Worm (Caenorhabditis elegans) whole organism, L3 larva: ENCODE measurements around the gene C52B9.8.

Experiments
- R02D3.7 ChIP-seq: fragments of 150-350 bp; optimal IDR thresholded peaks from 2 replicates; lab custom pipeline; 2014; ENCODE audit warnings: missing biosample characterization, missing genetic modification characterization
- ZK546.5 ChIP-seq: sonication (generic microtip); optimal IDR thresholded peaks from 2 replicates; lab custom pipeline; 2017; ENCODE audit warnings: missing biosample characterization, missing genetic modification characterization
- aly-2 ChIP-seq: fragments of 150-350 bp; optimal IDR thresholded peaks from 2 replicates; lab custom pipeline; 2014; ENCODE audit warnings: missing biosample characterization, missing genetic modification characterization
- ama-1 ChIP-seq: fragments of 150-350 bp; optimal IDR thresholded peaks from 2 replicates; lab custom pipeline; 2018
- ceh-16 ChIP-seq: sonication (generic microtip); optimal IDR thresholded peaks from 2 replicates; lab custom pipeline; 2017; ENCODE audit warnings: missing biosample characterization, missing genetic modification characterization
- ceh-28 ChIP-seq: fragments of 150-350 bp; optimal IDR thresholded peaks from 2 replicates; lab custom pipeline; 2014; ENCODE audit warnings: missing biosample characterization, missing genetic modification reagents, missing genetic modification characterization
- ceh-9 ChIP-seq: sonication (generic microtip); optimal IDR thresholded peaks from 2 replicates; lab custom pipeline; 2018; ENCODE audit warnings: missing biosample characterization, missing genetic modification characterization
- daf-12 ChIP-seq: fragments of 150-350 bp; optimal IDR thresholded peaks from 2 replicates; lab custom pipeline; 2014; ENCODE audit warnings: missing biosample characterization, missing genetic modification reagents, missing genetic modification characterization
- egl-27 ChIP-seq: sonication (generic microtip); optimal IDR thresholded peaks from 4 replicates; lab custom pipeline; 2017; ENCODE audit warnings: missing biosample characterization, missing genetic modification reagents, missing genetic modification characterization
- egl-5 ChIP-seq: fragments of 150-350 bp; optimal IDR thresholded peaks from 2 replicates; lab custom pipeline; 2017; ENCODE audit warnings: missing biosample characterization, missing genetic modification reagents, missing genetic modification characterization, inconsistent platforms
- elt-1 ChIP-seq: fragments of 150-350 bp; optimal IDR thresholded peaks from 2 replicates; lab custom pipeline; 2014; ENCODE audit warnings: missing biosample characterization, missing genetic modification characterization
- elt-2 ChIP-seq: sonication (generic microtip); optimal IDR thresholded peaks from 2 replicates; lab custom pipeline; 2016; ENCODE audit warnings: missing genetic modification reagents, mild to moderate bottlenecking, missing genetic modification characterization, missing compliant biosample characterization
- elt-3 ChIP-seq, 3 experiments: fragments of 150-350 bp in 1 of 3; sonication (generic microtip) in 2 of 3; optimal IDR thresholded peaks; 2 replicates in 2 of 3; 4 replicates in 1 of 3; lab custom pipeline; 2014 to 2017; ENCODE audit warnings: missing biosample characterization in 3 of 3, missing genetic modification characterization in 3 of 3
- eor-1 ChIP-seq, 2 experiments: fragments of 150-350 bp; optimal IDR thresholded peaks; 2 replicates each; lab custom pipeline; 2014 to 2018; ENCODE audit warnings: missing biosample characterization in 2 of 2, missing genetic modification characterization in 2 of 2
- fkh-10 ChIP-seq: sonication (generic microtip); optimal IDR thresholded peaks from 2 replicates; lab custom pipeline; 2017; ENCODE audit warnings: missing biosample characterization, missing genetic modification reagents, missing genetic modification characterization
- fkh-2 ChIP-seq: fragments of 150-350 bp; optimal IDR thresholded peaks from 2 replicates; lab custom pipeline; 2014; ENCODE audit warnings: missing biosample characterization, missing genetic modification reagents, missing genetic modification characterization
- fos-1 ChIP-seq: fragments of 150-350 bp; optimal IDR thresholded peaks from 2 replicates; lab custom pipeline; 2014; ENCODE audit warnings: missing biosample characterization, missing genetic modification characterization
- hmg-11 ChIP-seq: sonication (generic microtip); optimal IDR thresholded peaks from 2 replicates; lab custom pipeline; 2016; ENCODE audit warnings: missing genetic modification characterization, missing compliant biosample characterization
- jun-1 ChIP-seq: fragments of 150-350 bp; optimal IDR thresholded peaks from 2 replicates; lab custom pipeline; 2014; ENCODE audit warnings: missing biosample characterization, missing genetic modification reagents, missing genetic modification characterization
- lin-15B ChIP-seq: fragments of 150-350 bp; optimal IDR thresholded peaks from 2 replicates; lab custom pipeline; 2014; ENCODE audit warnings: missing biosample characterization, missing genetic modification characterization
- lin-39 ChIP-seq: fragments of 150-350 bp; optimal IDR thresholded peaks from 2 replicates; lab custom pipeline; 2018; ENCODE audit warnings: missing biosample characterization, missing genetic modification reagents, missing genetic modification characterization
- lsy-12 ChIP-seq: sonication (generic microtip); optimal IDR thresholded peaks from 2 replicates; lab custom pipeline; 2016; ENCODE audit warnings: mild to moderate bottlenecking, missing genetic modification characterization, missing compliant biosample characterization
- mdl-1 ChIP-seq: fragments of 150-350 bp; optimal IDR thresholded peaks from 2 replicates; lab custom pipeline; 2014; ENCODE audit warnings: missing biosample characterization, missing genetic modification characterization
- nfya-1 ChIP-seq: sonication (generic microtip); optimal IDR thresholded peaks from 2 replicates; lab custom pipeline; 2017; ENCODE audit warnings: missing genetic modification characterization, mild to moderate bottlenecking, missing compliant biosample characterization, antibody characterized with exemption, moderate library complexity; ENCODE audit not compliant: insufficient read depth
- nhr-11 ChIP-seq: fragments of 150-350 bp; optimal IDR thresholded peaks from 2 replicates; lab custom pipeline; 2014; ENCODE audit warnings: missing biosample characterization, missing genetic modification characterization
- nhr-23 ChIP-seq: fragments of 150-350 bp; optimal IDR thresholded peaks from 2 replicates; lab custom pipeline; 2014; ENCODE audit warnings: missing biosample characterization, missing genetic modification reagents, missing genetic modification characterization
- nhr-237 ChIP-seq: fragments of 150-350 bp; optimal IDR thresholded peaks from 2 replicates; lab custom pipeline; 2014; ENCODE audit warnings: missing biosample characterization, missing genetic modification characterization
- nhr-25 ChIP-seq: sonication (generic microtip); optimal IDR thresholded peaks from 2 replicates; lab custom pipeline; 2017; ENCODE audit warnings: missing biosample characterization, missing genetic modification characterization
- nhr-28 ChIP-seq: fragments of 150-350 bp; optimal IDR thresholded peaks from 2 replicates; lab custom pipeline; 2014; ENCODE audit warnings: missing biosample characterization, missing genetic modification characterization
- nhr-43 ChIP-seq: sonication (generic microtip); optimal IDR thresholded peaks from 2 replicates; lab custom pipeline; 2016; ENCODE audit warnings: mild to moderate bottlenecking, missing genetic modification characterization, missing compliant biosample characterization; ENCODE audit not compliant: poor library complexity, severe bottlenecking
- nhr-67 ChIP-seq: fragments of 150-350 bp; optimal IDR thresholded peaks from 2 replicates; lab custom pipeline; 2014; ENCODE audit warnings: missing biosample characterization, missing genetic modification characterization
- nhr-76 ChIP-seq: fragments of 150-350 bp; sonication (generic microtip); optimal IDR thresholded peaks from 5 replicates; lab custom pipeline; 2014; ENCODE audit warnings: missing biosample characterization, missing genetic modification characterization
- nhr-77 ChIP-seq: fragments of 150-350 bp; optimal IDR thresholded peaks from 2 replicates; lab custom pipeline; 2014; ENCODE audit warnings: missing biosample characterization, missing genetic modification characterization
- pqm-1 ChIP-seq: fragments of 150-350 bp; optimal IDR thresholded peaks from 2 replicates; lab custom pipeline; 2017; ENCODE audit warnings: missing biosample characterization, missing genetic modification characterization, inconsistent platforms
- sea-2 ChIP-seq: fragments of 150-350 bp; sonication (generic microtip); optimal IDR thresholded peaks from 4 replicates; lab custom pipeline; 2014; ENCODE audit warnings: missing biosample characterization, missing genetic modification reagents, missing genetic modification characterization
- skn-1 ChIP-seq: fragments of 150-350 bp; optimal IDR thresholded peaks from 2 replicates; lab custom pipeline; 2014; ENCODE audit warnings: missing biosample characterization, missing genetic modification characterization
- snpc-4 ChIP-seq: fragments of 150-350 bp; optimal IDR thresholded peaks from 2 replicates; lab custom pipeline; 2014; ENCODE audit warnings: missing biosample characterization, missing genetic modification characterization
- tbx-2 ChIP-seq: sonication (generic microtip); optimal IDR thresholded peaks from 2 replicates; lab custom pipeline; 2016; ENCODE audit warnings: mild to moderate bottlenecking, missing genetic modification characterization, missing compliant biosample characterization
- unc-62 ChIP-seq: fragments of 150-350 bp; sonication (generic microtip); optimal IDR thresholded peaks from 4 replicates; lab custom pipeline; 2014; ENCODE audit warnings: missing biosample characterization, missing genetic modification reagents, missing genetic modification characterization
- zag-1 ChIP-seq: fragments of 150-350 bp; optimal IDR thresholded peaks from 2 replicates; lab custom pipeline; 2014; ENCODE audit warnings: missing biosample characterization, missing genetic modification characterization
- ztf-11 ChIP-seq: fragments of 150-350 bp; optimal IDR thresholded peaks from 2 replicates; lab custom pipeline; 2014; ENCODE audit warnings: missing biosample characterization, missing genetic modification characterization

The C52B9.8 gene

ce11 chrX:4311668-4312067 lies at the start of gene C52B9.8:
Gene C52B9.8, minus strand, starts transcription at chrX:4311768.
- TF ChIP-seq egl-5 (tag; lab: Kevin White, UChicago) (no peak), fkh-2 (tag; lab: Kevin White, UChicago) (no peak), fkh-10 (no peak), aly-2 (no peak), unc-62 (no peak), elt-1 (no peak), ama-1 (lab: Kevin White, UChicago) (no peak), nhr-11 (tag; lab: Kevin White, UChicago) (no peak), nhr-28 (no peak), ceh-28 (tag; lab: Kevin White, UChicago) (no peak), tbx-2 (tag; lab: Kevin White, UChicago) (no peak), sea-2 (no peak), ztf-11 (tag; lab: Kevin White, UChicago) (no peak), R02D3.7 (tag; lab: Kevin White, UChicago) (no peak)

ce11 chrX:4359030-4359429 lies 47.5 kb upstream of the C52B9.8 start:
- peak; percentile 61 for TF ChIP-seq elt-2 (tag; lab: Kevin White, UChicago)
- TF ChIP-seq lin-39 (tag; lab: Kevin White, UChicago): no peak
- TF ChIP-seq, all 47 proteins: peak for 1

ce11 chrX:4357467-4357866 lies 45.9 kb upstream of the C52B9.8 start, which contains the start of gene F14H12.6:
Gene F14H12.6, minus strand, starts transcription at chrX:4357567.
- TF ChIP-seq skn-1 (tag; lab: Kevin White, UChicago): no peak
- TF ChIP-seq daf-12 (tag; lab: Kevin White, UChicago): no peak
- no peak for TF ChIP-seq nhr-23 (tag; lab: Kevin White, UChicago)
- TF ChIP-seq egl-27 (tag; lab: Kevin White, UChicago): no peak
- no peak for TF ChIP-seq nhr-76
- no peak for TF ChIP-seq ceh-16 (tag; lab: Kevin White, UChicago)
- TF ChIP-seq pqm-1 (tag; lab: Kevin White, UChicago): no peak
- TF ChIP-seq eor-1 (tag; optimal IDR thresholded peaks at IDR 0.05; lab: Kevin White, UChicago): no peak
- no peak for TF ChIP-seq zag-1 (tag; lab: Kevin White, UChicago)
- TF ChIP-seq unc-62: no peak
- no peak for TF ChIP-seq fkh-2 (tag; lab: Kevin White, UChicago)
- no peak for TF ChIP-seq fos-1 (tag; lab: Kevin White, UChicago)
- no peak for TF ChIP-seq mdl-1 (tag; lab: Kevin White, UChicago)
- TF ChIP-seq ZK546.5 (tag; lab: Kevin White, UChicago): no peak
- no peak for TF ChIP-seq ceh-9 (tag; lab: Kevin White, UChicago)
- TF ChIP-seq nhr-11 (tag; lab: Kevin White, UChicago): no peak
- no peak for TF ChIP-seq nhr-77 (tag; lab: Kevin White, UChicago)

- TF ChIP-seq nhr-76: no peak
- TF ChIP-seq nhr-77 (tag; lab: Kevin White, UChicago): no peak
- no peak for TF ChIP-seq fkh-2 (tag; lab: Kevin White, UChicago)
- no peak for TF ChIP-seq ZK546.5 (tag; lab: Kevin White, UChicago)
- TF ChIP-seq eor-1 (tag; optimal IDR thresholded peaks at IDR 0.05; lab: Kevin White, UChicago): no peak
- no peak for TF ChIP-seq sea-2
- no peak for TF ChIP-seq unc-62
- no peak for TF ChIP-seq zag-1 (tag; lab: Kevin White, UChicago)
- no peak for TF ChIP-seq ama-1 (lab: Kevin White, UChicago)
- no peak for TF ChIP-seq R02D3.7 (tag; lab: Kevin White, UChicago)
- no peak for TF ChIP-seq aly-2
- no peak for TF ChIP-seq lin-15B (tag; lab: Kevin White, UChicago)
- no peak for TF ChIP-seq nhr-11 (tag; lab: Kevin White, UChicago)
- TF ChIP-seq jun-1 (tag; lab: Kevin White, UChicago): no peak
These were observed 41.8 kb upstream of the C52B9.8 start, which contains the start of gene col-165 for ce11 chrX:4353318-4353717. Gene col-165, plus strand, starts transcription at chrX:4353618.

ce11 chrX:4350198-4350597 lies 38.6 kb upstream of the C52B9.8 start, which contains the start of gene F14H12.2:
Gene F14H12.2, plus strand, starts transcription at chrX:4350498.
- no peak for TF ChIP-seq elt-1
- TF ChIP-seq nhr-23 (tag; lab: Kevin White, UChicago): no peak
- no peak for TF ChIP-seq ZK546.5 (tag; lab: Kevin White, UChicago)
- no peak for TF ChIP-seq nfya-1
- TF ChIP-seq nhr-76: no peak
- TF ChIP-seq nhr-67: no peak
- TF ChIP-seq R02D3.7 (tag; lab: Kevin White, UChicago): no peak
- TF ChIP-seq skn-1 (tag; lab: Kevin White, UChicago): no peak
- no peak for TF ChIP-seq aly-2
- TF ChIP-seq nhr-25 (tag; lab: Kevin White, UChicago): no peak
- TF ChIP-seq nhr-237: no peak
- TF ChIP-seq unc-62: no peak
- no peak for TF ChIP-seq snpc-4 (tag; lab: Kevin White, UChicago)
- no peak for TF ChIP-seq nhr-43
- no peak for TF ChIP-seq elt-3 (tag; optimal IDR thresholded peaks at IDR 0.05; lab: Kevin White, UChicago)
- TF ChIP-seq nhr-28: no peak
- TF ChIP-seq ztf-11 (tag; lab: Kevin White, UChicago): no peak
- no peak for TF ChIP-seq hmg-11 (tag; lab: Kevin White, UChicago)
- TF ChIP-seq lsy-12: no peak
- no peak for TF ChIP-seq zag-1 (tag; lab: Kevin White, UChicago)
